Fruit fly (Drosophila melanogaster): Measurements from ENCODE around the gene REPTOR-BP.

Gene REPTOR-BP

DNA sequence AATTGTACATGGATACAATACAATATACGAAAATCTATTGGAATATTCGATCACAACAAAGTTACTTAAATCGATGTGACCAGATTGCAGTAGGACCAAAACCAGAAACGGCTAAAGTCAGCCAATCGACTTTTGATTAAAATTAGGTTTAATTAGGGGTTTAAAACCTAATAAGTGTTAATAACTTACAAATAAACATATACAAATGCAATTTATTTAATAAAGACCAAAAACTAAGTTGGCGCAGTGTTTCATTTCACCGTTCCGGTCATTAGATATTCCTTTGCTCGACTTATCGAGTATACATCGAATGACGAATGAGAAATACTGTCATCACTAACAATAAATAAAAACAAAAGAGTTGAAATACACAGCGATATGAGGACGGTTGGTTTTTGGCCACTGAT is 13.5 kb upstream of the REPTOR-BP start, which contains the start of the genes bsk and CG31717 (continued):
- TF ChIP-seq lilli (GFP tag; optimal IDR thresholded peaks at IDR 0.05) (peak; percentile 7), sens (GFP tag) (peak; percentile 68), CG12155 (GFP tag; optimal IDR thresholded peaks at IDR 0.05) (no peak), kay (GFP tag; optimal IDR thresholded peaks at IDR 0.05) (peak; percentile 34), CG14860 (GFP tag; IDR thresholded peaks at IDR 0.05; ENCODE audit: partially characterized antibody) (no peak), CG2875 (GFP tag; optimal IDR thresholded peaks at IDR 0.05) (no peak), CG12769 (tag; optimal IDR thresholded peaks at IDR 0.05) (no peak), slbo (GFP tag; IDR thresholded peaks at IDR 0.05) (no peak), Taf1 (GFP tag; IDR thresholded peaks at IDR 0.05) (no peak), tio (GFP tag; optimal IDR thresholded peaks at IDR 0.05) (no peak), YL-1 (GFP tag; optimal IDR thresholded peaks at IDR 0.05) (peak; percentile 36), Sox100B (GFP tag; optimal IDR thresholded peaks at IDR 0.05) (no peak), Hmx (GFP tag; optimal IDR thresholded peaks at IDR 0.05) (peak; percentile 19), CG4360 (GFP tag; IDR thresholded peaks at IDR 0.05) (peak; percentile 53; the same call in 1 of the 2 replicates), MESR4 (GFP tag; optimal IDR thresholded peaks at IDR 0.05) (peak; percentile 35), gcm (GFP tag; optimal IDR thresholded peaks at IDR 0.05) (no peak), Nf-YA (GFP tag; IDR thresholded peaks at IDR 0.05) (no peak), vnd (GFP tag; IDR thresholded peaks at IDR 0.05; ENCODE audit: partially characterized antibody) (peak; percentile 39; the same call in 1 of the 3 replicates), CG7271 (tag; optimal IDR thresholded peaks at IDR 0.05) (peak; percentile 14), pho (GFP tag; optimal IDR thresholded peaks at IDR 0.05) (no peak), CG14050 (GFP tag; IDR thresholded peaks at IDR 0.05) (no peak), tll (GFP tag; optimal IDR thresholded peaks at IDR 0.05) (peak in 1 of 2 experiments; percentile 53), Hmr (GFP tag; optimal IDR thresholded peaks at IDR 0.05) (no peak), CG4707 (GFP tag; optimal IDR thresholded peaks at IDR 0.05) (no peak), Bteb2 (GFP tag; optimal IDR thresholded peaks at IDR 0.05) (no peak), dysf (GFP tag; IDR thresholded peaks at IDR 0.05) (no peak), Tbp (GFP tag; optimal IDR thresholded peaks at IDR 0.05) (no peak), gt (GFP tag; IDR thresholded peaks at IDR 0.05) (no peak), Atf6 (GFP tag; IDR thresholded peaks at IDR 0.05) (no peak), sd (tag; optimal IDR thresholded peaks at IDR 0.05) (no peak), CG3838 (GFP tag; optimal IDR thresholded peaks at IDR 0.05) (no peak), eve (GFP tag; optimal IDR thresholded peaks at IDR 0.05) (no peak), pzg (GFP tag; optimal IDR thresholded peaks at IDR 0.05) (peak; percentile 81), Chrac-16 (GFP tag; optimal IDR thresholded peaks at IDR 0.05) (no peak), CG13894 (tag; optimal IDR thresholded peaks at IDR 0.05) (no peak), CG7357 (GFP tag; IDR thresholded peaks at IDR 0.05) (no peak), CG12104 (GFP tag; optimal IDR thresholded peaks at IDR 0.05) (no peak), nom (GFP tag; optimal IDR thresholded peaks at IDR 0.05) (peak; percentile 2), CG10321 (GFP tag; IDR thresholded peaks at IDR 0.05) (no peak), pan (optimal IDR thresholded peaks at IDR 0.05) (no peak), pan (GFP tag; optimal IDR thresholded peaks at IDR 0.05 in 1 of 2, IDR thresholded peaks at IDR 0.05 in 1 of 2) (no peak), fd64A (GFP tag; optimal IDR thresholded peaks at IDR 0.05) (no peak), sc (optimal IDR thresholded peaks at IDR 0.05) (no peak), sc (GFP tag; optimal IDR thresholded peaks at IDR 0.05) (no peak), scrt (GFP tag; optimal IDR thresholded peaks at IDR 0.05) (no peak), ems (GFP tag; optimal IDR thresholded peaks at IDR 0.05) (no peak), sens-2 (GFP tag; IDR thresholded peaks at IDR 0.05) (no peak), Ets97D (GFP tag; optimal IDR thresholded peaks at IDR 0.05) (peak; percentile 43), CG7928 (GFP tag; optimal IDR thresholded peaks at IDR 0.05) (no peak), lmd (GFP tag; IDR thresholded peaks at IDR 0.05) (no peak), cg (GFP tag; optimal IDR thresholded peaks at IDR 0.05) (no peak), CG10147 (GFP tag; optimal IDR thresholded peaks at IDR 0.05) (no peak)
